In the genomic region with DNA sequence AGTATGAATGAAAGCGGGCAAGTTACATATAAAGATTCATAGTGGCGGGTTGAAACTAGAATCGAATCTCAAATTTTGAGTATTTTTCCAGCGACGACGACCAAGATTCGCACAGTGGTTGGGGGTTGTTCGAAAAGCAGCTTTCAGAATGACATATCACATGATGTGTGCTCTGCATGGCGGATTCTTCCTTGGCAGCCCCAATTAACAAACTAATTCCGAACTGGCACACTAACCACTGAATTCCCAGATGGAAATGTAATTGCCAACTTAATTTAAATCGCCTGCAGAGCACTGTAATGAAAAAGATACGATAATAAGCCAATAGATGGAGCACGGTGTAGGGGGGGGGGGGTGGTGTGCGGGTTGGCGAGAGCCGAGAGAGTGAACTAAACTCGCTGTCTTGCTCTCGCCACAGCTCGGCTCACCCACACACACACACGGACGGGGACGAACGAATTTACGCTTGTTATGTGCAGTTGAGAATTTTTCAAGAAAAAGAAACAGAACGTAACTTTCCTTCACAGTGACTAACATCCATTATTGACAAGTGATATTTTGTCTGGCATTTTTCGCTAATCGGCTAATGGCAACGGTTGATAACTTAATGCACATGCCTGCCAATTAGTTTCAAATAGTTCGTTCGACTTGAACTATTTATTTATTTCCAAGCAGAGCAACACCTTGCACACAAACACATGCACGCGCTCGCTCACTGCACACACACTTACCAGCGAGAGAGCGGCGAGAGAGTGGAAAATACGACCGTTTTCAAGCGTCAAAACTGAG, we compare ENCODE assay signal across 2 fruit fly cellular contexts.
TF ChIP-seq lines count a peak whose summit lies in the region.

No protein-coding gene starts in this region.

TF ChIP-seq in whole organism, embryonic, 481 proteins besides CTCF, POLR2A, EP300 and RAD21 (continued from another document and continues in another):
- TF ChIP-seq disco-r (GFP tag; optimal IDR thresholded peaks at IDR 0.05; lab: Kevin White, UChicago) (peak; percentile 89), CG6813 (GFP tag; optimal IDR thresholded peaks at IDR 0.05; lab: Kevin White, UChicago) (peak; percentile 97), CG12391 (tag; optimal IDR thresholded peaks at IDR 0.05; lab: Kevin White, UChicago) (peak; percentile 94), CG1603 (tag; optimal IDR thresholded peaks at IDR 0.05; lab: Kevin White, UChicago) (peak; percentile 98), CG17568 (GFP tag; optimal IDR thresholded peaks at IDR 0.05; lab: Kevin White, UChicago) (peak; percentile 90), MTF-1 (GFP tag; optimal IDR thresholded peaks at IDR 0.05; lab: Kevin White, UChicago; ENCODE audit: borderline replicate concordance) (peak; percentile 92), sima (GFP tag; optimal IDR thresholded peaks at IDR 0.05; lab: Kevin White, UChicago) (peak; percentile 64), ham (GFP tag; IDR thresholded peaks at IDR 0.05; lab: Robert Waterston, UW) (peak; percentile 91; the same call in 1 of the 2 replicates), lmd (GFP tag; IDR thresholded peaks at IDR 0.05; lab: Robert Waterston, UW) (peak; percentile 97), CG15011 (GFP tag; optimal IDR thresholded peaks at IDR 0.05; lab: Kevin White, UChicago) (peak; percentile 91), CG1233 (GFP tag; optimal IDR thresholded peaks at IDR 0.05; lab: Kevin White, UChicago) (peak; percentile 92), psq (GFP tag; optimal IDR thresholded peaks at IDR 0.05; lab: Kevin White, UChicago) (peak; percentile 64), bsh (GFP tag; optimal IDR thresholded peaks at IDR 0.05; lab: Kevin White, UChicago) (peak; percentile 94 to 98), HLH3B (GFP tag; IDR thresholded peaks at IDR 0.05; lab: Robert Waterston, UW) (peak; percentile 97), CG12659 (GFP tag; optimal IDR thresholded peaks at IDR 0.05; lab: Kevin White, UChicago) (peak; percentile 97), CG10147 (GFP tag; optimal IDR thresholded peaks at IDR 0.05; lab: Kevin White, UChicago) (peak; percentile 89), HLHmδ (GFP tag; optimal IDR thresholded peaks at IDR 0.05; lab: Kevin White, UChicago) (peak; percentile 8), NC2β (GFP tag; optimal IDR thresholded peaks at IDR 0.05; lab: Kevin White, UChicago) (peak; percentile 92), aop (GFP tag; IDR thresholded peaks at IDR 0.05; lab: Robert Waterston, UW) (peak; percentile 91), CG10366 (GFP tag; IDR thresholded peaks at IDR 0.05; lab: Robert Waterston, UW) (peak; percentile 97), CG17612 (GFP tag; IDR thresholded peaks at IDR 0.05; lab: Robert Waterston, UW) (peak; percentile 92), hb (GFP tag; IDR thresholded peaks at IDR 0.05; lab: Robert Waterston, UW; ENCODE audit: partially characterized antibody) (0 out of 3 replicates have a peak, but pooled peaks have one; percentile 54), oc (tag; optimal IDR thresholded peaks at IDR 0.05; lab: Kevin White, UChicago) (peak; percentile 95), CG9727 (GFP tag; optimal IDR thresholded peaks at IDR 0.05; lab: Kevin White, UChicago) (peak; percentile 95), vvl (GFP tag; IDR thresholded peaks at IDR 0.05; lab: Robert Waterston, UW) (peak; percentile 99), Aef1 (GFP tag; IDR thresholded peaks at IDR 0.05; lab: Robert Waterston, UW) (peak; percentile 96), BtbVII (GFP tag; optimal IDR thresholded peaks at IDR 0.05; lab: Kevin White, UChicago) (peak; percentile 95), Nf-YC (tag; optimal IDR thresholded peaks at IDR 0.05; lab: Kevin White, UChicago) (peak; percentile 61), Eip74EF (GFP tag; optimal IDR thresholded peaks at IDR 0.05; lab: Kevin White, UChicago) (peak in 1 of 2 experiments; percentile 88), tup (GFP tag; optimal IDR thresholded peaks at IDR 0.05; lab: Kevin White, UChicago) (peak; percentile 80), otp (GFP tag; IDR thresholded peaks at IDR 0.05; lab: Robert Waterston, UW) (peak; percentile 95), Dip3 (GFP tag; optimal IDR thresholded peaks at IDR 0.05; lab: Kevin White, UChicago) (peak; percentile 94), ato (GFP tag; IDR thresholded peaks at IDR 0.05; lab: Robert Waterston, UW; ENCODE audit: partially characterized antibody) (0 out of 2 replicates have a peak, but pooled peaks have one; percentile 12), kay (GFP tag; optimal IDR thresholded peaks at IDR 0.05; lab: Kevin White, UChicago) (peak; percentile 91), da (GFP tag; optimal IDR thresholded peaks at IDR 0.05; lab: Kevin White, UChicago) (peak; percentile 77), Pdp1 (GFP tag; optimal IDR thresholded peaks at IDR 0.05; lab: Kevin White, UChicago) (peak; percentile 89 to 96), NFAT (GFP tag; IDR thresholded peaks at IDR 0.05; lab: Robert Waterston, UW) (peak; percentile 97), Nf-YA (GFP tag; IDR thresholded peaks at IDR 0.05; lab: Robert Waterston, UW) (peak; percentile 92), ac (GFP tag; optimal IDR thresholded peaks at IDR 0.05; lab: Kevin White, UChicago) (peak; percentile 78), CG31365 (tag; optimal IDR thresholded peaks at IDR 0.05; lab: Kevin White, UChicago) (peak; percentile 87), gsb (GFP tag; IDR thresholded peaks at IDR 0.05; lab: Robert Waterston, UW) (peak; percentile 95), CG31224 (GFP tag; IDR thresholded peaks at IDR 0.05; lab: Robert Waterston, UW) (peak; percentile 93), Sry-β (GFP tag; optimal IDR thresholded peaks at IDR 0.05; lab: Kevin White, UChicago) (peak; percentile 13), Opbp (GFP tag; IDR thresholded peaks at IDR 0.05; lab: Robert Waterston, UW; ENCODE audit: partially characterized antibody) (peak; percentile 68), Lhr (GFP tag; optimal IDR thresholded peaks at IDR 0.05; lab: Kevin White, UChicago) (peak; percentile 66), CG8924 (tag; optimal IDR thresholded peaks at IDR 0.05; lab: Kevin White, UChicago) (peak; percentile 93), D19A (tag; optimal IDR thresholded peaks at IDR 0.05; lab: Kevin White, UChicago) (peak; percentile 87), CG13287 (GFP tag; IDR thresholded peaks at IDR 0.05; lab: Robert Waterston, UW; ENCODE audit: partially characterized antibody) (peak; percentile 59), eyg (GFP tag; optimal IDR thresholded peaks at IDR 0.05; lab: Kevin White, UChicago) (peak; percentile 90), Asciz (GFP tag; optimal IDR thresholded peaks at IDR 0.05; lab: Kevin White, UChicago) (peak; percentile 92), Tbp (GFP tag; optimal IDR thresholded peaks at IDR 0.05; lab: Kevin White, UChicago) (no peak), Xrp1 (GFP tag; IDR thresholded peaks at IDR 0.05; lab: Robert Waterston, UW) (peak; percentile 98), p53 (GFP tag; optimal IDR thresholded peaks at IDR 0.05; lab: Kevin White, UChicago) (peak; percentile 86), zf30C (GFP tag; optimal IDR thresholded peaks at IDR 0.05; lab: Kevin White, UChicago) (no peak), CG3838 (GFP tag; optimal IDR thresholded peaks at IDR 0.05; lab: Kevin White, UChicago) (peak; percentile 86), chinmo (GFP tag; IDR thresholded peaks at IDR 0.05; lab: Robert Waterston, UW; ENCODE audit: partially characterized antibody) (peak; percentile 88; the same call in 3 of the 4 replicates), MBD-R2 (GFP tag; IDR thresholded peaks at IDR 0.05; lab: Robert Waterston, UW) (peak; percentile 95), ERR (GFP tag; optimal IDR thresholded peaks at IDR 0.05; lab: Kevin White, UChicago) (peak; percentile 91)

TF ChIP-seq in whole organism, prepupa, 60 proteins besides CTCF, POLR2A, EP300 and RAD21 (continued from another document):
- TF ChIP-seq eg (GFP tag; IDR thresholded peaks at IDR 0.05; lab: Robert Waterston, UW) (peak; percentile 99), CG6792 (GFP tag; optimal IDR thresholded peaks at IDR 0.05; lab: Kevin White, UChicago) (peak; percentile 97), topi (GFP tag; optimal IDR thresholded peaks at IDR 0.05; lab: Kevin White, UChicago) (peak; percentile 98), CG10669 (GFP tag; optimal IDR thresholded peaks at IDR 0.05; lab: Kevin White, UChicago) (peak; percentile 98), CG9139 (GFP tag; optimal IDR thresholded peaks at IDR 0.05; lab: Kevin White, UChicago) (peak; percentile 87), pdm3 (GFP tag; optimal IDR thresholded peaks at IDR 0.05; lab: Kevin White, UChicago) (peak; percentile 98), OdsH (GFP tag; optimal IDR thresholded peaks at IDR 0.05; lab: Kevin White, UChicago) (peak; percentile 98), Ets96B (tag; optimal IDR thresholded peaks at IDR 0.05; lab: Kevin White, UChicago) (peak; percentile 97), svp (GFP tag; lab: Kevin White, UChicago) (peak; percentile 98), Sox102F (GFP tag; optimal IDR thresholded peaks at IDR 0.05; lab: Kevin White, UChicago) (peak; percentile 98), cyc (GFP tag; optimal IDR thresholded peaks at IDR 0.05; lab: Kevin White, UChicago) (peak; percentile 97), Sox15 (GFP tag; optimal IDR thresholded peaks at IDR 0.05; lab: Kevin White, UChicago) (peak; percentile 97), lz (GFP tag; optimal IDR thresholded peaks at IDR 0.05; lab: Kevin White, UChicago) (peak; percentile 98), dac (GFP tag; optimal IDR thresholded peaks at IDR 0.05; lab: Kevin White, UChicago) (peak; percentile 98)
TF ChIP-seq in whole organism, prepupa: peak in this region for 60.
